Worm (Caenorhabditis elegans) whole organism, L3 larva: Measurements from ENCODE around the gene srx-12.

Experiments
- ama-1 ChIP-seq: fragments of 150-350 bp; optimal IDR thresholded peaks from 2 replicates; lab custom pipeline; 2018
- ceh-16 ChIP-seq: sonication (generic microtip); optimal IDR thresholded peaks from 2 replicates; lab custom pipeline; 2017; ENCODE audit warnings: missing biosample characterization, missing genetic modification characterization
- ceh-28 ChIP-seq: fragments of 150-350 bp; optimal IDR thresholded peaks from 2 replicates; lab custom pipeline; 2014; ENCODE audit warnings: missing biosample characterization, missing genetic modification reagents, missing genetic modification characterization
- ceh-82 ChIP-seq: fragments of 150-350 bp; optimal IDR thresholded peaks from 2 replicates; lab custom pipeline; 2014; ENCODE audit warnings: missing biosample characterization, missing genetic modification characterization
- elt-2 ChIP-seq: sonication (generic microtip); optimal IDR thresholded peaks from 2 replicates; lab custom pipeline; 2016; ENCODE audit warnings: missing genetic modification reagents, mild to moderate bottlenecking, missing genetic modification characterization, missing compliant biosample characterization
- fos-1 ChIP-seq: fragments of 150-350 bp; optimal IDR thresholded peaks from 2 replicates; lab custom pipeline; 2014; ENCODE audit warnings: missing biosample characterization, missing genetic modification characterization
- jun-1 ChIP-seq: fragments of 150-350 bp; optimal IDR thresholded peaks from 2 replicates; lab custom pipeline; 2014; ENCODE audit warnings: missing biosample characterization, missing genetic modification reagents, missing genetic modification characterization
- lin-15B ChIP-seq: fragments of 150-350 bp; optimal IDR thresholded peaks from 2 replicates; lab custom pipeline; 2014; ENCODE audit warnings: missing biosample characterization, missing genetic modification characterization
- lsy-12 ChIP-seq: sonication (generic microtip); optimal IDR thresholded peaks from 2 replicates; lab custom pipeline; 2016; ENCODE audit warnings: mild to moderate bottlenecking, missing genetic modification characterization, missing compliant biosample characterization
- mml-1 ChIP-seq: fragments of 150-350 bp; sonication (generic microtip); optimal IDR thresholded peaks from 3 replicates; lab custom pipeline; 2014; ENCODE audit warnings: missing biosample characterization, missing genetic modification characterization
- nhr-11 ChIP-seq: fragments of 150-350 bp; optimal IDR thresholded peaks from 2 replicates; lab custom pipeline; 2014; ENCODE audit warnings: missing biosample characterization, missing genetic modification characterization
- nhr-77 ChIP-seq: fragments of 150-350 bp; optimal IDR thresholded peaks from 2 replicates; lab custom pipeline; 2014; ENCODE audit warnings: missing biosample characterization, missing genetic modification characterization
- pha-4 ChIP-seq: fragments of 150-350 bp; optimal IDR thresholded peaks from 2 replicates; lab custom pipeline; 2014; ENCODE audit warnings: missing biosample characterization, missing genetic modification reagents, missing genetic modification characterization
- unc-62 ChIP-seq: fragments of 150-350 bp; sonication (generic microtip); optimal IDR thresholded peaks from 4 replicates; lab custom pipeline; 2014; ENCODE audit warnings: missing biosample characterization, missing genetic modification reagents, missing genetic modification characterization

ce11 chrIV:1053989-1054388, 8.2 kb downstream of the srx-12 start:
- no peak for TF ChIP-seq elt-2 (tag; lab: Kevin White, UChicago)
- TF ChIP-seq pha-4 (tag; lab: Kevin White, UChicago): no peak
- no peak for TF ChIP-seq fos-1 (tag; lab: Kevin White, UChicago)
- TF ChIP-seq lin-15B (tag; lab: Kevin White, UChicago): no peak
- TF ChIP-seq ceh-16 (tag; lab: Kevin White, UChicago): no peak
- TF ChIP-seq nhr-11 (tag; lab: Kevin White, UChicago): no peak
- no peak for TF ChIP-seq jun-1 (tag; lab: Kevin White, UChicago)
- TF ChIP-seq ama-1 (lab: Kevin White, UChicago): no peak
- TF ChIP-seq lsy-12 (tag; lab: Kevin White, UChicago): no peak
- TF ChIP-seq ceh-82 (tag; lab: Kevin White, UChicago): no peak
- no peak for TF ChIP-seq unc-62 (GFP tag; lab: Kevin White, UChicago)
- TF ChIP-seq nhr-77: no peak
- no peak for TF ChIP-seq ceh-28 (tag; lab: Kevin White, UChicago)
- TF ChIP-seq mml-1 (tag; lab: Kevin White, UChicago): no peak
